Worm (Caenorhabditis elegans): ENCODE data around the gene C18G1.7.

- TF ChIP-seq him-1 (tag; optimal IDR thresholded peaks at IDR 0.05) (no peak), W03F9.2 (tag; optimal IDR thresholded peaks at IDR 0.05) (no peak), dao-5 (tag; optimal IDR thresholded peaks at IDR 0.05) (no peak)
Observed at ce11 chrV:4698675-4699074, 46.7 kb upstream of the C18G1.7 start.

Data from whole organism, L4/young adult.